Worm (Caenorhabditis elegans) whole organism, L4/young adult: ENCODE results near the gene M110.10.

Experiments
- dao-5 ChIP-seq: sonication (generic microtip); optimal IDR thresholded peaks from 2 replicates; lab custom pipeline; 2016; ENCODE audit warnings: missing genotype, missing genetic modification characterization, moderate library complexity, missing compliant biosample characterization
- him-1 ChIP-seq: sonication (generic microtip); optimal IDR thresholded peaks from 2 replicates; lab custom pipeline; 2016; ENCODE audit warnings: missing genotype, missing genetic modification reagents, missing genetic modification characterization, missing compliant biosample characterization

- no peak for TF ChIP-seq him-1 (tag; lab: Kevin White, UChicago)
- no peak for TF ChIP-seq dao-5 (tag; lab: Kevin White, UChicago)
Measured at ce11 chrII:8230976-8231375, 16.7 kb upstream of the M110.10 start, which contains the start of gene M110.9.
